Fruit fly (Drosophila melanogaster): Measurements from ENCODE around the gene Chs2.

Gene Chs2

dm6 chr3L:21953028-21954016 is 8.9 kb upstream of the Chs2 start (continued):
- TF ChIP-seq CG4424 (GFP tag; optimal IDR thresholded peaks at IDR 0.05) (no peak), zf30C (GFP tag; optimal IDR thresholded peaks at IDR 0.05) (no peak), CG11085 (GFP tag; IDR thresholded peaks at IDR 0.05) (no peak), unc-4 (GFP tag; IDR thresholded peaks at IDR 0.05; ENCODE audit: partially characterized antibody) (peak; percentile 40; the same call in 1 of the 2 replicates), Mes4 (GFP tag; optimal IDR thresholded peaks at IDR 0.05) (no peak), Scr (GFP tag; IDR thresholded peaks at IDR 0.05; ENCODE audit: partially characterized antibody) (peak; percentile 29; the same call in 1 of the 2 replicates), tap (tag; optimal IDR thresholded peaks at IDR 0.05) (no peak), CG31388 (GFP tag; optimal IDR thresholded peaks at IDR 0.05) (no peak), CG13624 (GFP tag; optimal IDR thresholded peaks at IDR 0.05) (no peak), CG7745 (tag; optimal IDR thresholded peaks at IDR 0.05) (no peak), crp (GFP tag; optimal IDR thresholded peaks at IDR 0.05) (peak in 1 of 2 experiments; percentile 21), ttk (GFP tag; IDR thresholded peaks at IDR 0.05) (no peak), CG9609 (GFP tag; optimal IDR thresholded peaks at IDR 0.05) (no peak), cad (GFP tag; optimal IDR thresholded peaks at IDR 0.05) (no peak), Hr78 (GFP tag; optimal IDR thresholded peaks at IDR 0.05) (peak in 1 of 2 experiments; percentile 60), gfzf (GFP tag; optimal IDR thresholded peaks at IDR 0.05) (peak; percentile 26), Hey (tag; optimal IDR thresholded peaks at IDR 0.05) (peak; percentile 91), Dad (GFP tag; optimal IDR thresholded peaks at IDR 0.05) (no peak), BEAF-32 (GFP tag; optimal IDR thresholded peaks at IDR 0.05) (peak; percentile 30), CG8281 (tag; optimal IDR thresholded peaks at IDR 0.05) (no peak), ftz-f1 (GFP tag; optimal IDR thresholded peaks at IDR 0.05) (peak; percentile 20), Elba2 (GFP tag; optimal IDR thresholded peaks at IDR 0.05) (no peak), CG13287 (GFP tag; IDR thresholded peaks at IDR 0.05; ENCODE audit: partially characterized antibody) (peak; percentile 33; the same call in 1 of the 2 replicates), CG34376 (GFP tag; optimal IDR thresholded peaks at IDR 0.05) (peak; percentile 65), CG17568 (GFP tag; optimal IDR thresholded peaks at IDR 0.05) (no peak), tin (GFP tag; optimal IDR thresholded peaks at IDR 0.05) (no peak), Dref (GFP tag; IDR thresholded peaks at IDR 0.05) (no peak), jing (GFP tag; optimal IDR thresholded peaks at IDR 0.05) (no peak), salm (tag; optimal IDR thresholded peaks at IDR 0.05) (no peak), CG11696 (GFP tag; IDR thresholded peaks at IDR 0.05) (no peak), Sox100B (GFP tag; optimal IDR thresholded peaks at IDR 0.05) (no peak), stc (GFP tag; IDR thresholded peaks at IDR 0.05) (no peak; the same call in 1 of the 2 replicates), CG7357 (GFP tag; IDR thresholded peaks at IDR 0.05) (no peak), CG8290 (GFP tag; optimal IDR thresholded peaks at IDR 0.05) (no peak), CG8290 (tag; optimal IDR thresholded peaks at IDR 0.05) (no peak), sens (GFP tag) (peak; percentile 37), CG11560 (tag; IDR thresholded peaks at IDR 0.05) (no peak), onecut (GFP tag; IDR thresholded peaks at IDR 0.05) (no peak; the same call in none of the 2 replicates), CG6765 (GFP tag; optimal IDR thresholded peaks at IDR 0.05) (no peak), slou (GFP tag; optimal IDR thresholded peaks at IDR 0.05) (no peak), CG13296 (GFP tag; optimal IDR thresholded peaks at IDR 0.05) (peak; percentile 15), nerfin-1 (tag; optimal IDR thresholded peaks at IDR 0.05) (no peak), CG15514 (GFP tag; optimal IDR thresholded peaks at IDR 0.05) (no peak), prd (optimal IDR thresholded peaks at IDR 0.05) (no peak), prd (GFP tag; IDR thresholded peaks at IDR 0.05) (no peak), CTCF (GFP tag; optimal IDR thresholded peaks at IDR 0.05) (peak; percentile 91), CG5245 (GFP tag; optimal IDR thresholded peaks at IDR 0.05) (no peak), Dek (tag; optimal IDR thresholded peaks at IDR 0.05) (no peak), mam (GFP tag; optimal IDR thresholded peaks at IDR 0.05) (no peak), dysf (GFP tag; IDR thresholded peaks at IDR 0.05) (no peak)
